Fruit fly (Drosophila melanogaster) whole organism, wandering third instar larva: ENCODE measurements around the gene yrt.

Experiments used
- Abd-B ChIP-seq: fragments of >200 bp; optimal IDR thresholded peaks from 2 replicates; lab custom pipeline; 2017; ENCODE audit warnings: missing biosample characterization, missing genetic modification characterization
- CG32264 ChIP-seq: fragments of 200-800 bp; sonication (Bioruptor generic); optimal IDR thresholded peaks from 2 replicates; lab custom pipeline; 2016; ENCODE audit warnings: missing biosample characterization, missing genetic modification characterization
- CG9705 ChIP-seq: fragments of 200-800 bp; sonication (Bioruptor generic); optimal IDR thresholded peaks from 2 replicates; lab custom pipeline; 2018; ENCODE audit warnings: missing biosample characterization, mild to moderate bottlenecking, missing genetic modification characterization
- CrebA ChIP-seq: fragments of 200-800 bp; sonication (Bioruptor generic); optimal IDR thresholded peaks from 2 replicates; lab custom pipeline; 2016; ENCODE audit warnings: missing biosample characterization, mild to moderate bottlenecking, missing genetic modification characterization, borderline replicate concordance
- Dfd ChIP-seq: fragments of >200 bp; optimal IDR thresholded peaks from 2 replicates; lab custom pipeline; 2017; ENCODE audit warnings: missing biosample characterization, missing genetic modification characterization
- Dif ChIP-seq: fragments of 200-275, 200-300 bp; sonication (Bioruptor generic); optimal IDR thresholded peaks from 2 replicates; lab custom pipeline; 2018; ENCODE audit warnings: missing biosample characterization, missing genetic modification characterization; ENCODE audit not compliant: partially characterized antibody
- GATAd ChIP-seq: sonication (Bioruptor generic); optimal IDR thresholded peaks from 2 replicates; lab custom pipeline; 2016; ENCODE audit warnings: missing biosample characterization, missing genetic modification characterization
- HLH106 ChIP-seq: fragments of 200-800 bp; optimal IDR thresholded peaks from 3 replicates; lab custom pipeline; 2019; ENCODE audit warnings: missing biosample characterization, mild to moderate bottlenecking, missing genetic modification characterization, moderate library complexity
- Hnf4 ChIP-seq: fragments of 200-800 bp; sonication (Bioruptor generic); optimal IDR thresholded peaks from 2 replicates; lab custom pipeline; 2016; ENCODE audit warnings: missing biosample characterization, mild to moderate bottlenecking, missing genetic modification characterization
- Hr78 ChIP-seq: fragments of >200 bp; optimal IDR thresholded peaks from 2 replicates; lab custom pipeline; 2017; ENCODE audit warnings: missing biosample characterization, missing genetic modification characterization
- Hr83 ChIP-seq: fragments of 200-300 bp; sonication (Bioruptor generic); optimal IDR thresholded peaks from 2 replicates; lab custom pipeline; 2016; ENCODE audit warnings: missing biosample characterization, mild to moderate bottlenecking, missing genetic modification characterization, moderate library complexity; ENCODE audit not compliant: poor library complexity, severe bottlenecking
- Jra ChIP-seq: sonication (Bioruptor generic); optimal IDR thresholded peaks from 2 replicates; lab custom pipeline; 2016; ENCODE audit warnings: missing biosample characterization, missing genetic modification characterization
- Mio ChIP-seq: sonication (Bioruptor generic); optimal IDR thresholded peaks from 2 replicates; lab custom pipeline; 2016; ENCODE audit warnings: missing biosample characterization, missing genetic modification characterization
- Myc ChIP-seq: fragments of >200 bp; optimal IDR thresholded peaks from 2 replicates; lab custom pipeline; 2017
- N ChIP-seq: fragments of >200 bp; optimal IDR thresholded peaks from 2 replicates; lab custom pipeline; 2018; ENCODE audit warnings: missing biosample characterization, missing external identifiers, missing genetic modification characterization
- OdsH ChIP-seq: fragments of 200-800 bp; sonication (Bioruptor generic); optimal IDR thresholded peaks from 2 replicates; lab custom pipeline; 2016; ENCODE audit warnings: missing biosample characterization, mild to moderate bottlenecking, missing genetic modification characterization
- Rel ChIP-seq, 2 experiments: fragments of 200-800 bp; sonication (Bioruptor generic) in 1 of 2; optimal IDR thresholded peaks; 2 replicates in 1 of 2; 3 replicates in 1 of 2; lab custom pipeline; 2016 to 2019; ENCODE audit warnings: mild to moderate bottlenecking in 2 of 2, missing biosample characterization in 2 of 2, missing genetic modification characterization in 2 of 2, moderate library complexity in 1 of 2
- Sp1 ChIP-seq: fragments of 200-800 bp; sonication (Bioruptor generic); optimal IDR thresholded peaks from 3 replicates; lab custom pipeline; 2019; ENCODE audit warnings: missing biosample characterization, mild to moderate bottlenecking, missing genetic modification characterization, moderate library complexity
- Vsx2 ChIP-seq: fragments of 200-300, 225-300 bp; sonication (Bioruptor generic); optimal IDR thresholded peaks from 2 replicates; lab custom pipeline; 2018; ENCODE audit warnings: missing biosample characterization, missing genetic modification characterization; ENCODE audit not compliant: partially characterized antibody
- br ChIP-seq: fragments of 200-800 bp; sonication (Bioruptor generic); optimal IDR thresholded peaks from 2 replicates; lab custom pipeline; 2016; ENCODE audit warnings: missing biosample characterization, missing genetic modification characterization
- brk ChIP-seq: fragments of 200-800 bp; sonication (Bioruptor generic); optimal IDR thresholded peaks from 2 replicates; lab custom pipeline; 2016; ENCODE audit warnings: missing biosample characterization, mild to moderate bottlenecking, missing genetic modification characterization
- dl ChIP-seq, 2 experiments: fragments of 175-275, 200-275 bp in 1 of 2; fragments of 200-275 bp in 1 of 2; sonication (Bioruptor generic); optimal IDR thresholded peaks; lab custom pipeline; 2018; ENCODE audit warnings: mild to moderate bottlenecking in 2 of 2, missing biosample characterization in 2 of 2, missing genetic modification characterization in 2 of 2, moderate library complexity in 2 of 2; ENCODE audit not compliant: partially characterized antibody in 2 of 2, insufficient read depth in 1 of 2
- dmrt93B ChIP-seq: fragments of 200-800 bp; sonication (Bioruptor generic); optimal IDR thresholded peaks from 2 replicates; lab custom pipeline; 2018; ENCODE audit warnings: missing biosample characterization, mild to moderate bottlenecking, missing genetic modification characterization
- dsf ChIP-seq: sonication (Bioruptor generic); optimal IDR thresholded peaks from 2 replicates; lab custom pipeline; 2016; ENCODE audit warnings: missing biosample characterization, missing genetic modification characterization, borderline replicate concordance
- foxo ChIP-seq, 2 experiments: fragments of 200-800 bp; sonication (Bioruptor generic); optimal IDR thresholded peaks; 2 replicates in 1 of 2; 3 replicates in 1 of 2; lab custom pipeline; 2016 to 2017; ENCODE audit warnings: missing biosample characterization in 2 of 2, missing genetic modification characterization in 2 of 2
- fru ChIP-seq: fragments of 200-800 bp; sonication (Bioruptor generic); optimal IDR thresholded peaks from 3 replicates; lab custom pipeline; 2016; ENCODE audit warnings: missing biosample characterization, mild to moderate bottlenecking, missing genetic modification characterization
- h ChIP-seq: fragments of 200-800 bp; sonication (Bioruptor generic); optimal IDR thresholded peaks from 3 replicates; lab custom pipeline; 2016; ENCODE audit warnings: missing biosample characterization, mild to moderate bottlenecking, missing genetic modification characterization
- jim ChIP-seq: fragments of 175-275, 200-325 bp; sonication (Bioruptor generic); optimal IDR thresholded peaks from 2 replicates; lab custom pipeline; 2016; ENCODE audit warnings: missing biosample characterization, mild to moderate bottlenecking, missing genetic modification characterization
- lola ChIP-seq: fragments of >200 bp; optimal IDR thresholded peaks from 2 replicates; lab custom pipeline; 2017; ENCODE audit warnings: missing biosample characterization, missing genetic modification characterization
- pan ChIP-seq: fragments of >200 bp; optimal IDR thresholded peaks from 2 replicates; lab custom pipeline; 2017
- psq ChIP-seq: fragments of 200-800 bp; sonication (Bioruptor generic); optimal IDR thresholded peaks from 3 replicates; lab custom pipeline; 2017; ENCODE audit warnings: missing biosample characterization, mild to moderate bottlenecking, missing genetic modification characterization, moderate library complexity
- rgr ChIP-seq: fragments of 200-800 bp; sonication (Bioruptor generic); optimal IDR thresholded peaks from 3 replicates; lab custom pipeline; 2016; ENCODE audit warnings: missing biosample characterization, mild to moderate bottlenecking, missing genetic modification characterization
- sage ChIP-seq: fragments of 200-800 bp; sonication (Bioruptor generic); optimal IDR thresholded peaks from 2 replicates; lab custom pipeline; 2016; ENCODE audit warnings: missing biosample characterization, mild to moderate bottlenecking, missing genetic modification characterization
- sv ChIP-seq: fragments of 200-800 bp; sonication (Bioruptor generic); optimal IDR thresholded peaks from 3 replicates; lab custom pipeline; 2016; ENCODE audit warnings: missing biosample characterization, missing genetic modification characterization
- tai ChIP-seq: sonication (Bioruptor generic); optimal IDR thresholded peaks from 2 replicates; lab custom pipeline; 2016; ENCODE audit warnings: missing biosample characterization, missing genetic modification characterization
- usp ChIP-seq: fragments of >200 bp; optimal IDR thresholded peaks from 2 replicates; lab custom pipeline; 2017; ENCODE audit warnings: missing biosample characterization, missing genetic modification characterization
- woc ChIP-seq: sonication (Bioruptor generic); optimal IDR thresholded peaks from 2 replicates; lab custom pipeline; 2016; ENCODE audit warnings: missing biosample characterization, mild to moderate bottlenecking, missing genetic modification characterization

Gene yrt

DNA sequence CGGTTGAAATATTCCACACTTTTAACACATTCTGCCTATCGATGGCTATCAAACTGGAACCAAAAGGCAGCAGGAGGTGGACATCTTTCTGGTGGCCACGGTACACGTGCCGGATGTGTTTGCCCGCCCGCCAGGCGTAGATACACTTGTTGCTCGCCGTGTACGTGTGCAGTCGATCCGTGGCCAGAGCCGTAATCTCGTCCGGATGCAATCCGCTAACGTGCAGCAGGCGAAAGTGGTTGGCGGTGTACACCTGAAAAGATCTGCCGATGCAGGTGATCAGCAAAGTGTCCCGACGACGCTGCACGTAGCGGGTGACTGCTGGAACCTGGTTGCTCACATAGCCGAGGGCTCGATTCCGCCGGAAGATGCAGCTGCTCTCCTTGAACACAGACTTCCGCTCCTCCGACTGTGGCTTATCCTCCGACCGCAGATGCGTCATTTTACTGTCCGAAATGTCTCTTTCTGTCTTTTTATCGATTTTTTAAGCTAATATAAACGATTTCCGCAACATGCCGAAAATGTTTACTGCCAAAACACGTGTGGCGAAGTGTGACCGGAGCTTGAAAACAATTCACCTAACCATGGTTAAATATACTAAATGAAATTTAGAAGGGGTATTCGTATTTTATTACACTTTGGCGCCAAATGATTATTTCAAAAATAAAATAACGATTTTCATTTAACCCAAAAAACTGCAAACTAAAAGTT is 46.5 kb downstream of the yrt start, which contains the start of gene CG9799:
Gene CG9799, minus strand, starts transcription at position 550 of the 711 bp plus-strand sequence.
- TF ChIP-seq Myc (peak; percentile 14), br (GFP tag; lab: Kevin White, UChicago) (no peak), Mio (no peak), dsf (GFP tag; lab: Kevin White, UChicago) (no peak)

DNA sequence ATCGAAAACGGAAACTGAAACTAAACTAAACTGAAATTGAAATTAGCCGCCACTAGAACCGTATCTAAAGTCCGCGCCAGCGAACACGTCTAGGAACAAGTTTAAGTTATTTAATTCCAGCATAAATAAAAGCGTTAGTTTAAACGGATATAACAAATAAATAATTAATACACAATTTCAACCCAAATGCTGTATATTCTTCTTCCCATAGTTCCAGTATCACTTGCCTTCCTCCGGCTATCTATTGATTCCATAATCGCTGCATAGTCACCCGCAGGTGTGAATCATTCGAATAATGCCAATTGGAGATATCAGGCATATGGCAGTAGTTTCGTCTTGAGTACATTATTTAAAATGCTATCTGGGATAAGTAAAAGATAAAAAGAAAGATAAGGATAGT is 49.7 kb downstream of the yrt start:
- TF ChIP-seq CG32264 (GFP tag; lab: Kevin White, UChicago) (no peak), rgr (GFP tag; lab: Kevin White, UChicago) (no peak), N (GFP tag; lab: Kevin White, UChicago) (no peak)

DNA sequence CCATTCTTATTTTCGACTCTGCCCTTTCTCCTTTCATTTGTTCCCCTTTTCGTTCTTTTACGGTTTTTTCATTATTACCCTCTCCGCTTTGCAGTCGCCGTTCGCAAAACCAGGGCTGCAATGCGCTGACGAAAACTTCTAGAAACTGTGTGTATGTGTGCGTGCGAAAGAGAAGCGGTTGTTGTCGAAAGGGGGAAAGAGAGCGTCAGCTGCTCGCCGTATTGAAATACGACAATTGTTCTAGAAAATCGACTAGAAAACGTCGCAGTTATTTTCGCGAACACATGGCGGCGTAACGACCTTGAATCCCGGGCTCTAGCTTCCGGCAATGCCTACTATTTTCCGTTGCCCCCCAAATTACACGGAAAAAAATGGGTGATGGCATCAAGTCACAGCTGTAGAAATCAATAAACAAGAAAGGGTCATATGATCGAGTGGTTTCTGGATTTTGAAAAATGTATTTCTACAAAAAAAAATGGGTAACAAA is 52.1 kb downstream of the yrt start:
- TF ChIP-seq foxo (GFP tag; optimal IDR thresholded peaks at IDR 0.05; lab: Kevin White, UChicago) (no peak), h (GFP tag; lab: Kevin White, UChicago) (no peak), Hnf4 (GFP tag; lab: Kevin White, UChicago) (no peak), Dfd (GFP tag; lab: Kevin White, UChicago) (no peak), psq (GFP tag; lab: Kevin White, UChicago) (peak; percentile 99), Dif (GFP tag; lab: Kevin White, UChicago) (no peak), lola (GFP tag; lab: Kevin White, UChicago) (peak; percentile 56), HLH106 (tag; lab: Kevin White, UChicago) (no peak), sv (GFP tag; lab: Kevin White, UChicago) (no peak), usp (no peak), dsf (GFP tag; lab: Kevin White, UChicago) (no peak), CrebA (GFP tag; lab: Kevin White, UChicago) (no peak), Vsx2 (GFP tag; lab: Kevin White, UChicago) (no peak), Sp1 (GFP tag; lab: Kevin White, UChicago) (no peak)
- TF ChIP-seq, all 38 proteins: peak for 2

- TF ChIP-seq dl (GFP tag; optimal IDR thresholded peaks at IDR 0.05; lab: Kevin White, UChicago; ENCODE audit: insufficient read depth in 1 of 2, partially characterized antibody in 2 of 2) (no peak), GATAd (no peak), Hr83 (no peak), CrebA (GFP tag; lab: Kevin White, UChicago) (no peak), Dfd (GFP tag; lab: Kevin White, UChicago) (no peak), foxo (GFP tag; optimal IDR thresholded peaks at IDR 0.05; lab: Kevin White, UChicago) (peak in 1 of 2 experiments; percentile 51), Sp1 (GFP tag; lab: Kevin White, UChicago) (peak; percentile 64), usp (no peak), Hnf4 (GFP tag; lab: Kevin White, UChicago) (peak; percentile 46), h (GFP tag; lab: Kevin White, UChicago) (peak; percentile 49), N (GFP tag; lab: Kevin White, UChicago) (no peak), Mio (no peak), Jra (GFP tag; lab: Kevin White, UChicago) (peak; percentile 43), rgr (GFP tag; lab: Kevin White, UChicago) (peak; percentile 36), lola (GFP tag; lab: Kevin White, UChicago) (no peak), dsf (GFP tag; lab: Kevin White, UChicago) (peak; percentile 33), tai (no peak), br (GFP tag; lab: Kevin White, UChicago) (peak; percentile 21), Abd-B (GFP tag; lab: Kevin White, UChicago) (no peak), pan (lab: Kevin White, UChicago) (no peak), Rel (GFP tag; optimal IDR thresholded peaks at IDR 0.05; lab: Kevin White, UChicago) (no peak), Rel (tag; optimal IDR thresholded peaks at IDR 0.05; lab: Kevin White, UChicago) (peak; percentile 59), sv (GFP tag; lab: Kevin White, UChicago) (peak; percentile 55), Dif (GFP tag; lab: Kevin White, UChicago) (no peak), OdsH (GFP tag; lab: Kevin White, UChicago) (no peak), dmrt93B (GFP tag; lab: Kevin White, UChicago) (no peak), jim (GFP tag; lab: Kevin White, UChicago) (no peak), Myc (peak; percentile 47), psq (GFP tag; lab: Kevin White, UChicago) (no peak), sage (GFP tag; lab: Kevin White, UChicago) (no peak), Hr78 (GFP tag; lab: Kevin White, UChicago) (no peak), woc (GFP tag; lab: Kevin White, UChicago) (peak; percentile 60), fru (GFP tag; lab: Kevin White, UChicago) (peak; percentile 46), brk (GFP tag; lab: Kevin White, UChicago) (peak; percentile 47), CG9705 (GFP tag; lab: Kevin White, UChicago) (peak; percentile 54), Vsx2 (GFP tag; lab: Kevin White, UChicago) (no peak), HLH106 (tag; lab: Kevin White, UChicago) (peak; percentile 73)
These were observed 52.9 kb downstream of the yrt start, which contains the start of the genes mRpS21 and Droj2 for dm6 chr3R:13381744-13382435. TSS of gene mRpS21 (minus strand) at chr3R:13381809. TSS of gene Droj2 (plus strand) at chr3R:13382106.
